Worm (Caenorhabditis elegans): ENCODE data around the gene C15C8.4.

Gene C15C8.4

ce11 chrV:12732734-12733133, 14.5 kb downstream of the C15C8.4 start:
- peak; percentile 23 for TF ChIP-seq pha-4 (tag; optimal IDR thresholded peaks at IDR 0.05)
- TF ChIP-seq elt-2 (tag; optimal IDR thresholded peaks at IDR 0.05) = peak; percentile 87
- no peak for TF ChIP-seq elt-1 (tag; optimal IDR thresholded peaks at IDR 0.05)
- peak; percentile 77 for TF ChIP-seq pqm-1 (tag; optimal IDR thresholded peaks at IDR 0.05)

DNA sequence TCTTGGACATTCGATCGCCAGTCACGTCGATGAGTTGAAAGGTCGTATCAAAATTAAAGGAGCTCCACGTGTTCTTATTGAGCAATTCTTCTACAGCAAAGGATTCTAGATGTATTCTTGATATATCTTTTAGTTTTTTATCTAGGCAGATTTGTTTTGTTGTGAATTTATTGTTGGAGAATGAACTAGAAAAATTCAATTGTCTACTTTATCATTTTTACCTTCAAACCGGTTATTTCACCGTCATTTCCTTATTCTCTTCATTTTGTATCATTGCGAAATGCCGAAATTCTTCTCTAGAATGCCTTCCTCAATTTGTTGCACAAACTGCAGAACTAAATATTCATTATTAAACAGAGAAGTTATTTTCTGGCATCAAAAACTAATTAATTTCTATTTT, 18.0 kb downstream of the C15C8.4 start, which contains the start of gene R11D1.10:
Gene R11D1.10 (plus strand): TSS at position 301 of the 400 bp plus-strand sequence.
- TF ChIP-seq ZK546.5 (tag; optimal IDR thresholded peaks at IDR 0.05) (no peak), nhr-67 (tag; optimal IDR thresholded peaks at IDR 0.05) (no peak)

DNA sequence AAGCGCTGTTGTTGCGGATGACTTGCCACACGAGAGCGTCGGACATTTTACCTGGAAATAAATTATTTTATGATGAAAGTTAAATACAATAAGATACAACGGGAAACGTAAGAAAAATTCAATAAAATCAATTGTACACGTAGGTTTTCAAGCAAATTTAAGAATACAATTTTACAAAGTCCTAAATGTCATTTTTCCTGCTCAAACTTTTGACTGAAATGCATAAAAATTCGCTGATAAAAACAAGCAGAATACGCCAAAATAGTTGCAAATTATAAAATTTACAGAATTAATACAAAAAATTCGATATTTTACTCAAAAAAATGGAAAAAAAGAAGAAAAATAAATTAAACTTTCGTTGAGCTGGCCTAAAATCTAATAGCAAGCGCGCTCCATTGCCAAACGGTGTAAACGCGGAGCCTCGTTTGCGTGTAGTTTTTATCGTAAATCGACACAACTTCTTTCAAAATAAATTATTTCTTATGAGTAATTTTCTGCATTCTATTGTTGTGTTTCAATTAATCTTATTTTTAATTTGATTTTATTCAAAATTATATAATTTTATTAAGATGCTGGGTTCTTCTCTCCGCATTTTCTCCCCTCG, 19.1 kb downstream of the C15C8.4 start, which contains the start of the genes rpl-28 and mrpl-49:
Gene rpl-28 (minus strand): TSS at position 51 of the 604 bp plus-strand sequence.
Gene mrpl-49 (plus strand): TSS at position 570 of the 604 bp plus-strand sequence.
- TF ChIP-seq nhr-25 (tag; optimal IDR thresholded peaks at IDR 0.05) = peak; percentile 90
- TF ChIP-seq sea-2 (GFP tag; optimal IDR thresholded peaks at IDR 0.05) = no peak
- peak; percentile 99 for TF ChIP-seq lin-15B (tag; optimal IDR thresholded peaks at IDR 0.05)
- no peak for TF ChIP-seq ceh-16 (tag; optimal IDR thresholded peaks at IDR 0.05)
- TF ChIP-seq ztf-4 (tag; optimal IDR thresholded peaks at IDR 0.05) = no peak
- TF ChIP-seq fos-1 (tag; optimal IDR thresholded peaks at IDR 0.05) = no peak
- TF ChIP-seq fkh-10 (GFP tag; optimal IDR thresholded peaks at IDR 0.05) = peak; percentile 49
- TF ChIP-seq nhr-28 (tag; optimal IDR thresholded peaks at IDR 0.05) = no peak
- peak; percentile 42 for TF ChIP-seq skn-1 (tag; optimal IDR thresholded peaks at IDR 0.05)
- peak; percentile 4 for TF ChIP-seq ama-1 (optimal IDR thresholded peaks at IDR 0.05)
- TF ChIP-seq nhr-76 (tag; optimal IDR thresholded peaks at IDR 0.05) = no peak
- peak; percentile 48 for TF ChIP-seq nhr-11 (tag; optimal IDR thresholded peaks at IDR 0.05)
- no peak for TF ChIP-seq egl-27 (tag; optimal IDR thresholded peaks at IDR 0.05)
- TF ChIP-seq ZK546.5 (tag; optimal IDR thresholded peaks at IDR 0.05) = no peak
- TF ChIP-seq nhr-12 (tag; optimal IDR thresholded peaks at IDR 0.05) = no peak
- TF ChIP-seq ztf-11 (tag; optimal IDR thresholded peaks at IDR 0.05) = no peak
- peak; percentile 72 for TF ChIP-seq elt-2 (tag; optimal IDR thresholded peaks at IDR 0.05)
- no peak for TF ChIP-seq aly-2 (tag; optimal IDR thresholded peaks at IDR 0.05)
- TF ChIP-seq lin-39 (tag; optimal IDR thresholded peaks at IDR 0.05) = peak; percentile 79
- peak; percentile 10 for TF ChIP-seq tbx-2 (tag; optimal IDR thresholded peaks at IDR 0.05)
- TF ChIP-seq daf-12 (tag; optimal IDR thresholded peaks at IDR 0.05) = no peak
- TF ChIP-seq nfya-1 (tag; optimal IDR thresholded peaks at IDR 0.05; ENCODE audit: insufficient read depth) = peak; percentile 89
- no peak for TF ChIP-seq eor-1 (tag; optimal IDR thresholded peaks at IDR 0.05)
- no peak for TF ChIP-seq elt-3 (tag; optimal IDR thresholded peaks at IDR 0.05)
- TF ChIP-seq ceh-9 (tag; optimal IDR thresholded peaks at IDR 0.05) = no peak
- no peak for TF ChIP-seq mml-1 (tag; optimal IDR thresholded peaks at IDR 0.05)
- peak; percentile 40 for TF ChIP-seq hmg-11 (tag; optimal IDR thresholded peaks at IDR 0.05)
- no peak for TF ChIP-seq unc-39 (tag; optimal IDR thresholded peaks at IDR 0.05)
- TF ChIP-seq pqm-1 (tag; optimal IDR thresholded peaks at IDR 0.05) = peak; percentile 68
- TF ChIP-seq pha-4 (tag; optimal IDR thresholded peaks at IDR 0.05) = peak; percentile 98
- TF ChIP-seq R02D3.7 (tag; optimal IDR thresholded peaks at IDR 0.05) = peak; percentile 95
- peak; percentile 24 for TF ChIP-seq nhr-43 (tag; optimal IDR thresholded peaks at IDR 0.05; ENCODE audit: poor library complexity, severe bottlenecking)
- TF ChIP-seq nhr-237 (tag; optimal IDR thresholded peaks at IDR 0.05) = no peak
- peak; percentile 38 for TF ChIP-seq jun-1 (tag; optimal IDR thresholded peaks at IDR 0.05)
- TF ChIP-seq snpc-4 (tag; optimal IDR thresholded peaks at IDR 0.05) = peak; percentile 91
- peak; percentile 93 for TF ChIP-seq nhr-23 (tag; optimal IDR thresholded peaks at IDR 0.05)
- TF ChIP-seq lsy-12 (tag; optimal IDR thresholded peaks at IDR 0.05) = peak; percentile 30
- no peak for TF ChIP-seq zag-1 (tag; optimal IDR thresholded peaks at IDR 0.05)
- TF ChIP-seq egl-5 (tag; optimal IDR thresholded peaks at IDR 0.05) = peak; percentile 95

Data from whole organism, L3 larva.